Worm (Caenorhabditis elegans): ENCODE results near the gene cyp-34A6.

The cyp-34A6 gene

DNA sequence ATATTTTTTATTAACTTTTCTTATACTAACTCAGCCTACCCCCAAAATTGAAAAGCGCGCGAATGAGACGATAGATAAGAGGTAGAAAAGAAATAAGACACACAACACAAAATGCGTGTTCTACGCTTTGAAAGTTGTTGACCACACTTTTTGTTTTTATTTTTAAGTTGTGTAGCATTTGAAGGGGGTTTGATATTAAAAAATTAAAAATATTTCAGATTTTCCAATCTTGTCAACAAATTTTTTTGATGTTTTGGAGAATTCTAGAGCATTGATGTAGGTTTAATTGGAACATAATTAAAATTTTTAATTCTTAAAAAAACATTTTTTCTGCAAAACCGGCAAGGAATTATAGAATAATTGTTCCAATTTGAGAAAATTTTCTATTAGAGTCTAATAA lies at the start of gene cyp-34A6:
TSS of gene cyp-34A6 (minus strand) at position 101 of the 400 bp plus-strand sequence.
- no peak for TF ChIP-seq unc-62 (GFP tag; optimal IDR thresholded peaks at IDR 0.05)

DNA sequence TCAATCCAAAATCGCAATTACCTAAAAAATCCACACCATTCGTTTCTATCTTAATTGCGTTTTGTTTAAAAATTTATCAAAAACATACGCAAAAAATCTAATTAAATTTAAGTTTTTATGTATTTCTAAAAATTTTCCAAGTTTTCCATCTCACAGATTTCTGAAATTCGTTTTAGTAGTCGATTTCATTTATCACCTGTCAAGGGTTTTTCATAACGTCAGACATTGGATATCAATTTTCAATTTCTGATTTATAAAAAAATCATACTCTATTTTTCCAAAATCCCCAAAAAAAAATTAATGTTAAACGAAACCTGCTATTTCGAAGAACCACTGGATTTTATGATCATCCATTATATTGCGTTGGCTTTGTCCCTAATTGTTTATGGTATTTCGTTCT lies 49.0 kb upstream of the cyp-34A6 start, which contains the start of gene srh-4:
TSS of gene srh-4 (plus strand) at position 301 of the 400 bp plus-strand sequence.
- no peak for TF ChIP-seq unc-62 (GFP tag; optimal IDR thresholded peaks at IDR 0.05)

DNA sequence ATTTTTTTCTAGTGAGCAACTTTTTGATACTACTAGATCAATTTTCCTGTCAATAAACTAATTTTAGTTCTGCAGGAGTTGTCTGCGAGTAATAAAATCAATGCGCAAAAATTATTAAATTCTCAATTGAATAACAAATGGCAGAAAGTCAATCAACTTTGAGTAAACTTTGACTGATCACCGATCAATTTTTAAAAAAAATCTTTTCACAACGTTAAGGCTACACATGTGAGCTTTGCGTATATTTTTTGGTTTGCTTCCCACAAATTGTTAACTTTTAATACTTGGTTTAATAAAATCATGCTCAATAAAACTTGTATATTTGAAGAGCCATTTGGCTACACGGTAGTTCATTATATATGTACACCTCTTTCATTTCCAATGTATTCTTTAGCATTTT lies 46.8 kb upstream of the cyp-34A6 start, which contains the start of gene srh-7:
TSS of gene srh-7 (plus strand) at position 301 of the 400 bp plus-strand sequence.
- TF ChIP-seq unc-62 (GFP tag; optimal IDR thresholded peaks at IDR 0.05), result no peak

DNA sequence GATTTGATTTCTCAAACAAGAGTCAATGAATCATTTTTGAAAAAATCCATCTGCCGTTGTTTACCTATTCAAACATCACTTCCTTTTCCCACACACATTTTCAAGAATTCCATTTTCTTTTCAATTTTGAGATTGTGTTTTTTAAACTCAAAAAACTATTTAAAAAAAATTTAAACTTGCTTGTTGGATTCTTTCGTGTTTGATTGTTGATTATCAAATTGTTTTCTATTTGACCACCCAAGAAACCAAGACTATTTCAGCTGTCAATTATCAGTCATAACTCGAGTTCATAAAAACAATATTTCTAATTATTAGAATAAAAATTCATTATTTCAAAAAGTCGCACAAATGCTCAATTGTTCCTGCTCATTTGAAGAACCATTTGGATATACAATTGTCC lies 44.1 kb upstream of the cyp-34A6 start, which contains the start of gene srh-8:
TSS of gene srh-8 (plus strand) at position 301 of the 400 bp plus-strand sequence.
- no peak for TF ChIP-seq unc-62 (GFP tag; optimal IDR thresholded peaks at IDR 0.05)

DNA sequence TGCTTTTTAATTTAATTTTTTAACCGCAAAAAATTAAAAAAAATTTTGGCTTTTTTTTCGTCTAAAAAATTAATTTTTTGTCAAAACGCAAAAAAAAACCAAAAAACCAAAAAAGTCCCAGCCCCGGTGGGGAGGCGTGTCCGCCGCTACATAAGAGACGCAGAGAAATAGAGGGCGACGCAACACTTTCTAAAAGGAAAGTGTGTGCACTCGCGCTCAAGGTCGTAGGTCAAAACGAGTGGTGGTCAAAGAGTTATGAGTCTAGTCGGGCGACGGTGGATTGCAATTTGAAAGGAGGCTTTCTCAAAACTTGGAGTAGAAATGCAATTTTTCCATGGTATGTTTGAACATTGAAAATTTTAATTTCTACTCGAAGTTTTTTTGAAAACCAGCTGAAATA lies 43.4 kb upstream of the cyp-34A6 start:
- no peak for TF ChIP-seq unc-62 (GFP tag; optimal IDR thresholded peaks at IDR 0.05)

DNA sequence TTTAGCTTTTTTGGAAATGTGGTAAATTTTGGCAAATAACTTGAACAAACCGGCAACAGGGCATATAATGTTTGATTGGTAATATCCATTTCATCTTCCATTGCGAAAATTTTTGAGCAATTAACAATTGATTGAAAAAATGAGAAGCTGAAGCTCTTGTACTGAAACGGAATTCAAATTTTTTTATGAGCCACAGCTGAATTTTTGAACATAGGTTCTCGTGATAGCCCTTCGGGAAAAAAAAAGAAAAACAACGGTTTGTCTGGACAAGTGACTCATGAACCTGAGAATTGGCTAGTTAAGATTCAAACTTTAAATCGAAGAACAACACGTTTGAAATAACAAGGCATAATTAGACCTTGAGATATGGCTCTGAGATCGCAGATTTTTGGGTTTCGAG lies 34.7 kb upstream of the cyp-34A6 start, which contains the start of gene srx-62:
TSS of gene srx-62 (minus strand) at position 101 of the 400 bp plus-strand sequence.
- TF ChIP-seq unc-62 (GFP tag; optimal IDR thresholded peaks at IDR 0.05), result no peak

DNA sequence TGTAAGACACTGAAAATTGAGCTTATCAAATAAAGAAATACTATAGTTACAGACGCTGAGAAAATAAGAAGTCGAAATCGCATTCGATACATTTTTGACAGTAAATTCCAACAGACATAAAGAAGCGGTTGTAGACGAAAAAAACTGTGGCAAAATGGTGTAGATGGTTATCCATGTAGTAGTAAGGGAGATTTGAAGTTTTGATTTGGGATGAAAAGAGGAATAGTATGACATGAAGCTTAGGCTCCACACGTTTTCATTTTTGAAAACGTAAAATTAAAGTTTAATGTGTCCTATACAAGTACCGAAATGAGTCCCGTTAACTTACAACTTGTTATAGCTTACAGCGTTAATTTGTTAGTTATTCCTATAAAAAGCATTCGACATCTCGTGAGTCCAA lies 32.9 kb upstream of the cyp-34A6 start, which contains the start of gene K09D9.9:
TSS of gene K09D9.9 (minus strand) at position 101 of the 400 bp plus-strand sequence.
- TF ChIP-seq unc-62 (GFP tag; optimal IDR thresholded peaks at IDR 0.05), result no peak

DNA sequence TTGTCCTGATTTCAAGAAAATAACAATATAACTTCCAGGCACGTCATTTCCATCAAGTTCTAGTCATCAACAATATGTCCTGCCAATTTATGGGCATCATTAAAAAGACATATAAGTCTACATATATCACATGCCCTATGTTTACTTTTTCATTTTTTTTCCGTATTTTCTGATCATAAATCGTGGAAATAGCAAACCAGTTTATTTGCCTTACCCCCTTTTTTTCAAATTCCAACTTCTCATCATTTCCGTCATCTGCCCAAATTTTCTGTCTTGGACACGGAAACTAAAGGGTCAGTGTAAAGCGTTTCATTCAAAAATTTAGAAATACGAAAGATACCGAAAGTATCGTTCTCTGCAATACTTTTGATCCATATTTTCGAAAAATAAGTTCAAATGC lies 31.2 kb upstream of the cyp-34A6 start:
- TF ChIP-seq unc-62 (GFP tag; optimal IDR thresholded peaks at IDR 0.05), result no peak

DNA sequence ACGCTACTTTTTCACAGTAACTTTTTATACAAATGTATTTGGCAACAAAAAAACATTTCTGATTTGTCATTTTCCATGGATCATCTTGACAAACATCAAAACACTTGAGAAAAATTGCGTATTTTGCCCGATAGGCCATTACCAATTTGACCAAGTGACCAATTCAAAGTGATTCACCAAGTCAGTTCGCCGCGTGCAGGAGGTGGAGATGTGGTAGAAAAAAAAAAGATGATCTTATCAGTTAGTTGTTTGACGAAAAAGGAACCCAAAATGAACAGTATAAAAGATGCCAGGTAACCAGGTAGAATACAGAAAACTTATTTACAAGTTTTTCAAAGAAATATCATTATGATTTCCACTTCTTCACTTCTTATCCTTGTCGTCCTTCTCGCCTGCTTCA lies 27.9 kb upstream of the cyp-34A6 start, which contains the start of gene nlp-27:
TSS of gene nlp-27 (plus strand) at position 309 of the 400 bp plus-strand sequence.
- no peak for TF ChIP-seq unc-62 (GFP tag; optimal IDR thresholded peaks at IDR 0.05)

DNA sequence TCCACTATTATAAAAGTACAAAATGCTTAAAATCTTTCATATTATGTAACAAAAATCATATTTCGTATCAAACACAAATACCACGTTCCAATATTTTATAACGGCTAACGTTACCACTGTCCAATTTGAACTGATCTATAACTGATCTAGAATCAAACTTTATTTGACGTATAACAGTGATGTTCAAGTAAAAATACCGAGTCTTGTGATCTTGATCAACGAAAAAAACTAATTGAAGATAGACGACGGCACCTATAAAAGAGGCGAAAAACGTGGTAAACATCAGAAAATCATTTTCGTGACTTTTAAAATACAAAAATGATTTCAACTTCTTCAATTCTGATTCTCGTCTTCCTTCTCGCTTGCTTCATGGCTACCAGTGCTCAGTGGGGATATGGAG lies 26.5 kb upstream of the cyp-34A6 start, which contains the start of gene nlp-28:
TSS of gene nlp-28 (plus strand) at position 285 of the 400 bp plus-strand sequence.
- TF ChIP-seq unc-62 (GFP tag; optimal IDR thresholded peaks at IDR 0.05), result no peak

DNA sequence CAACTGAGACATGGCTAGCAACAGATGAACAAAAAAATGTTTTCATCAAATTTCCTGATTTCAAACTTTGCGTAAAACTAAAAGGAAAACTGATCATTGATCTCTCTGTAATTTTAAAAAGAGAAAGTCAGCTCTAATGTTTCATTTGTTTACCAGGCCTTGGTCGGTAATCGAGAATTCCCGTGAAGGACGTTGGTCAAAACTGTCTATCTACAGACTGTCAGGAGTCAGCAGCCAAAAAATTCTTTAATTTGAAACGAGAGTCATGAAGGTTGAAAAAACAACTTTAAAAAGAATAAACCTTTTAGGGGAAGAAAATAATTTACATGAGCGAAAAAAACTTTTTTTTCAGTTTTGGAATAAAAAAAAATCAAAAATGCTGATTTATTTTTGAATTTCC lies 24.0 kb upstream of the cyp-34A6 start:
- TF ChIP-seq unc-62 (GFP tag; optimal IDR thresholded peaks at IDR 0.05), result no peak

DNA sequence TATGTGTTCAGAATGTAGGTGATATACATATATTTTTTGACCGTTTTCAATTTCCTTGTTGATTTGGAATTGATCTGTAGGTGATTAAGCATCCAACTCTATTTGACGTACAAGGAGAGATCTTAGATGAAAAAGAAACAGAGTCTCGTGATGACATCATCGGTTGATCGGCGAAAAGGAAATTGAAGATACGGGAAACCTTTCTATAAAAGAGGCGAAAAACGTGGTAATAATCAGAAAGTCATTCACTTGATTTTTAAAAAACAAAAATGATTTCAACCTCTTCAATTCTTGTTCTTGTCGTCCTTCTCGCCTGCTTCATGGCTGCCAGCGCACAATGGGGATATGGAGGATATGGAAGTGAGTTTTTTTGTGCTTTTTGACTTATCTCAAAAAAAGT lies 23.0 kb upstream of the cyp-34A6 start, which contains the start of gene nlp-29:
TSS of gene nlp-29 (plus strand) at position 248 of the 400 bp plus-strand sequence.
- no peak for TF ChIP-seq unc-62 (GFP tag; optimal IDR thresholded peaks at IDR 0.05)

DNA sequence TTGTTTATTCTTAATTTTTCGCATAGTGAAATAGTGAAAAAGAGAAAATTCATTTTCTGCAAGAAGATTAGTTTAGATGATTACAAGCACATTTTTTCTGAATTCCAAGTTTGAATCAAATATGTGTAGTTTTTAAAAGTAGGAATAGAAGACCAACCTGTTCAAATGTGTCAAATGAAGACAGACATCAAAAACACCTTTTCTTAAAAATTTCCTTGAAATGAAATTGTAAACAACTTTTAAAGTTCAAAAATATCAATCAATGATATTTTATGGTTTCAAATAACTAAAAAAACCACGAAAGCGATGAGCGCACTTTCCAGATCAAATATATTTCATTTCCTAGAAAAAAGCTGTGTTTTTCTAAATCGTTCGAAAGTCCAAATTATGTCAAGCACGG lies 20.5 kb upstream of the cyp-34A6 start, which contains the start of gene nlp-30:
TSS of gene nlp-30 (plus strand) at position 301 of the 400 bp plus-strand sequence.
- TF ChIP-seq unc-62 (GFP tag; optimal IDR thresholded peaks at IDR 0.05), result no peak

DNA sequence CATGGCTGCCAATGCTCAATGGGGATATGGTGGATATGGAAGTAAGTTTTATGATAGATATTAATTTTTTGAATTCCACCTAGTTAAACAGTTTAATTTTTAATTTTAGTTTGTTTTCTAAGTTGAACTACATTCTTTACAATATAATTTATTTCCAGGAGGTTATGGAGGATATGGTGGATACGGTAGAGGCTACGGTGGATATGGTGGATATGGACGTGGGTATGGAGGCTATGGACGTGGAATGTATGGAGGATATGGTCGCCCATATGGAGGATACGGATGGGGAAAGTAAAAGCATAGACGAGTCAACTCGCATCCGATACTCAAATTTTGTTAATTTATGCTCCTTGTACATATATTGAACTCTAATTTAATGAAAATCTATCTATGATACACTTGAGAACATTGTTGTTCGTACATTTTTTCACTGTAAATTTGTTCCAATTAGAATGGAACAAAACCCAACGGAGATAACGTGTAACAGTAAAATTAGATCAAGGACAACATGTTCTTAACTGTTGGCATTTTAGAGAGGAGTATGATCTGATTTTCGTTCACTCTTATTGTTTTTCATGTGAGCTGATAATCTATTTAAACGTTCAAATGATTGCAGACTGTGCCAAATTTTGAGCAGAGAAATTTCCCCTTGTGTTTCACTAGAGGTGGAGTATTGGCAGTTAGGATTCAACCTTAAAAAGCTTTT lies 19.2 kb upstream of the cyp-34A6 start:
- TF ChIP-seq unc-62 (GFP tag; optimal IDR thresholded peaks at IDR 0.05), result no peak

DNA sequence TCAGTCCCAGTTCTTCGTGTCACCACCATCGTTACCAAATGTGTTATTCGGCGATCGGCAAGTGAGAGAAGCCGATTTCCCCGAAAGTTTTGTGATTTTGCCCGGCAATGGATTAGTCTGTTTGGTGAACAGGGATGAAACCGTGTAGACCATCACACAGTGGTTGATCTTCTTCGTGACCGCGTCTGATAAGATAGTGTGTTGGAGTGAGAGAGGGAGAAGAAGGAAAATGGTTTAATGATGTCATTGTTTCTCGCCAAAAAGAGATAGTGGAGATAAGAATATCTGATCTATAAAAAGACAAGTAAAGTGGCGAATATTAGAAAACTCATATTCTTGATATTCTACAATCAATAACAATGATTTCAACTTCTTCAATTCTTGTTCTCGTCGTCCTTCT lies 18.7 kb upstream of the cyp-34A6 start, which contains the start of gene nlp-31:
TSS of gene nlp-31 (plus strand) at position 237 of the 400 bp plus-strand sequence.
- no peak for TF ChIP-seq unc-62 (GFP tag; optimal IDR thresholded peaks at IDR 0.05)

DNA sequence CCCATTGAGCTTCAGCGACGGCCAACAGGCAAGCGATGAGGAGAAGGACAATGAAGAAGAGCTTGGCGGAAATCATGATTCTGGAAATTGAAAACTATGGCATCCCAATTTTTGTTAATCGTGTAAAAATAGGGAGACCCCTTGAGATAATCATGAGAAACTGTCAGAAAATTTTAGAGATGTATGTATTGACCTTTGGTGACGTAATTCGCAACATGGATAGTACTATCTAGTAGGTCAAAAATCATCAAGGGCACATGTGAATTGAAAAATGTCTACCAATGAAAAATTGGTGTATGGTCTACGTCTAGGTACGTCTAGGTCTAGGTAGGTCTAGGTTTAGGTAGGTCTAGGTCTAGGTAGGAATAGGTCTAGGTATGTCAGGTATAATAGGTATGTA lies 17.9 kb upstream of the cyp-34A6 start, which contains the start of gene nlp-34:
TSS of gene nlp-34 (minus strand) at position 82 of the 400 bp plus-strand sequence.
- TF ChIP-seq unc-62 (GFP tag; optimal IDR thresholded peaks at IDR 0.05), result no peak

DNA sequence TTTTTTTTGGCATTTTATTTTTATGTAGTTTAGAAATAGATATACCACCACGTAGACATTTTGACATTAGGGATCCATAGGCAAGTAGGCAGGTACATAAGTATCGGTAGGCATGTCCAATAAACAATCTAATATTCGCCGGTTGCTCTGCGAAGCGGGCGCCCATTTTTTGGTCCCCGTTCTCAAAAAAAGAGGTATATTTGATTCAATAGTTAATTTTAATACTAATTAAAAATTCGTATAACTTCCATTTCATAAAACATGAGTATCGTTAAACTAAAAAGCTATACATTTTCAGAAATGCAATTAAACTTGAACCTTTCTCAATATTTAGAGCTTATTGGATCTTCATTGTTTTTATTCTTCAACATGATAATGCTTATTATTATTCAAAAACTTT lies 15.8 kb upstream of the cyp-34A6 start, which contains the start of gene str-83:
TSS of gene str-83 (plus strand) at position 301 of the 400 bp plus-strand sequence.
- TF ChIP-seq unc-62 (GFP tag; optimal IDR thresholded peaks at IDR 0.05), result no peak
